Worm (Caenorhabditis elegans): ENCODE measurements around the gene fbxa-54.

fbxa-54 gene

DNA sequence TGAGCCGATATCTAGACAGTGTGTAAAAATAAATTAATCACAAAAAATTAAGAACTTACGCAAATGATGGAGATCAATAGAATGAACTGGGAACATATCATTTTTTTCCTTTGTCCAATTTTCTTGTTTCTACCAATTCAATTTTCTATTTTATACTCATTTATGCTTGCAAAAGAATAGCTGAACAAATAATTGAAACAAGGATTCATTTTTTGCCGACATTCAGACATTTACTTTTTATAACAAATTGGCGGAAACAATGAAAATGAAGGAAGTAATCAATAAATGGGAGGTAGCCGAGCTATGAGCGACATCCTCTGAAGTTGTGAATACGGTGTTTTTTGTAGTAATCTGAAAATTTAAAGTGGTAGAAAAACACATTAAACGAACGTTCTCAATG is 39.2 kb upstream of the fbxa-54 start, which contains the start of gene idpp-13:
TSS of gene idpp-13 (minus strand) at position 101 of the 400 bp plus-strand sequence.
- no peak for TF ChIP-seq nhr-237 (tag; optimal IDR thresholded peaks at IDR 0.05)
- no peak for TF ChIP-seq flh-1 (GFP tag; optimal IDR thresholded peaks at IDR 0.05)
- no peak for TF ChIP-seq cnd-1 (tag; optimal IDR thresholded peaks at IDR 0.05)
- no peak for TF ChIP-seq ceh-43 (GFP tag; optimal IDR thresholded peaks at IDR 0.05)
- no peak for TF ChIP-seq ztf-11 (tag; optimal IDR thresholded peaks at IDR 0.05)
- TF ChIP-seq M03D4.4 (tag; optimal IDR thresholded peaks at IDR 0.05) = no peak
- no peak for TF ChIP-seq blmp-1 (tag; optimal IDR thresholded peaks at IDR 0.05)
- no peak for TF ChIP-seq unc-39 (tag; optimal IDR thresholded peaks at IDR 0.05)
- no peak for TF ChIP-seq hlh-1 (tag; optimal IDR thresholded peaks at IDR 0.05)
- TF ChIP-seq elt-3 (tag; optimal IDR thresholded peaks at IDR 0.05) = no peak
- TF ChIP-seq mab-5 (tag; optimal IDR thresholded peaks at IDR 0.05) = no peak
- TF ChIP-seq mep-1 (tag; optimal IDR thresholded peaks at IDR 0.05) = no peak
- TF ChIP-seq ham-2 (GFP tag; optimal IDR thresholded peaks at IDR 0.05) = no peak
- no peak for TF ChIP-seq tbx-8 (GFP tag; optimal IDR thresholded peaks at IDR 0.05)
- TF ChIP-seq drap-1 (GFP tag; optimal IDR thresholded peaks at IDR 0.05) = no peak
- TF ChIP-seq zip-8 (tag; optimal IDR thresholded peaks at IDR 0.05) = no peak
- no peak for TF ChIP-seq nhr-76 (tag; optimal IDR thresholded peaks at IDR 0.05)
- no peak for TF ChIP-seq sem-2 (GFP tag; optimal IDR thresholded peaks at IDR 0.05)
- no peak for TF ChIP-seq lsy-2 (tag; optimal IDR thresholded peaks at IDR 0.05)
- no peak for TF ChIP-seq lin-13 (tag; optimal IDR thresholded peaks at IDR 0.05)

DNA sequence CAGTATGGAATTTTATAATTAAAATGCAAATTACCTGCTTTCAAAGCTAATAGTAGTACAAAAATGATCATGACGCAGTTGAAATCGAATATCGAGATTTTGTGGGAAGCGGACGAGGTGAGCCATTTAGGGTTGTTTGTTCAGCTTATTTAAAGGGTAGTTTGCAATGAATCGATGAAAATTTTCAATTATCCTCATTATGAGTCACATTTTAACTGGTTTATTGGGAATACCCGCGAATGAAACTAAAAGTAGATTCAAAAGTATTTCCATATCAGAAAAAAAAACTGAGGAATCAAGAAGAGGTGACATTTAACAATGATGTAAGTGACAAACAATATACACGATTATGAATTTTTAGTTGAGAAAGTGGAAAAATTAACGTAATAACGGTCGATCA is 36.8 kb upstream of the fbxa-54 start, which contains the start of gene F23H11.7:
TSS of gene F23H11.7 (minus strand) at position 101 of the 400 bp plus-strand sequence.
- TF ChIP-seq nhr-12 (tag; optimal IDR thresholded peaks at IDR 0.05) (no peak), nhr-28 (tag; optimal IDR thresholded peaks at IDR 0.05) (no peak), ham-2 (GFP tag; optimal IDR thresholded peaks at IDR 0.05) (no peak), nhr-2 (tag; optimal IDR thresholded peaks at IDR 0.05) (no peak), unc-39 (tag; optimal IDR thresholded peaks at IDR 0.05) (no peak), unc-120 (tag; optimal IDR thresholded peaks at IDR 0.05; ENCODE audit: poor library complexity, severe bottlenecking) (no peak), nhr-237 (tag; optimal IDR thresholded peaks at IDR 0.05) (no peak), nhr-76 (tag; optimal IDR thresholded peaks at IDR 0.05) (no peak), lin-13 (tag; optimal IDR thresholded peaks at IDR 0.05) (no peak), pha-4 (tag; optimal IDR thresholded peaks at IDR 0.05) (no peak), lin-32 (GFP tag; optimal IDR thresholded peaks at IDR 0.05) (no peak), mls-2 (tag; optimal IDR thresholded peaks at IDR 0.05) (no peak)

DNA sequence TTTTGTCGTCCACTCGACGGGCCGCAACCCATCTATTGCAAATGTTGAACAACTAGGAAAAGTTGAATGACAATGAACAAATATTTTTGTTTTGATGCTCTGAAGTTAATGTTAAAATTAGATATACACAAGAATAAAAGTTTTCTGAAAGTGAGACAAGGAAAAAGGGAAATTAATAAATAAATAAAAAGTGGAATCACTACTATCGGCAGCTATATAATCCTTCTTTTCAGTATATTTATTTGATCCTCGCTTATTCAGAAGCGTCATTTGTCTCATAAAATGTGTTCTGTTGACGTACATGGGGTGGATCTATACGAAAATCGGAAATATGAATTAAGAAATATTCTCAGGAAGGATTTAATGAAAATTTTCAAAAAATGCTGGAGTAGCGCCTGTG is 29.9 kb upstream of the fbxa-54 start, which contains the start of gene pef-1:
TSS of gene pef-1 (minus strand) at position 101 of the 400 bp plus-strand sequence.
- TF ChIP-seq M03D4.4 (tag; optimal IDR thresholded peaks at IDR 0.05) (no peak), mab-5 (tag; optimal IDR thresholded peaks at IDR 0.05) (no peak)

DNA sequence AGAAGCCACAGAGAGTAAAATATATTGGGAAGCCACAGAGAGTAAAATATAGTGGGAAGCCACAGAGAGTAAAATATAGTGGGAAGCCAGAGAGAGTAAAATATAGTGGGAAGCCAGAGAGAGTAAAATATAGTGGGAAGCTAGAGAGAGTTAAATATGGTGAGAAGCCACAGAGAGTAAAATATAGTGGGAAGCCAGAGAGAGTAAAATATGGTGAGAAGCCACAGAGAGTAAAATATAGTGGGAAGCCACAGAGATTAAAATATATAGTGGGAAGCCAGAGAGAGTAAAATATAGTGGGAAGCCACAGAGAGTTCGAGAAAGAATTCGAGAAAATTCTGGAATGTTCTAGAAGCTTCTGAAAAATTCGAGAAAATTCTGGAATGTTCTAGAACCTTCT is 24.7 kb upstream of the fbxa-54 start:
- peak; percentile 96 for TF ChIP-seq sptf-1 (tag; optimal IDR thresholded peaks at IDR 0.05)
- peak; percentile 49 for TF ChIP-seq cnd-1 (tag; optimal IDR thresholded peaks at IDR 0.05)
- peak; percentile 95 for TF ChIP-seq mls-2 (tag; optimal IDR thresholded peaks at IDR 0.05)
- TF ChIP-seq M03D4.4 (tag; optimal IDR thresholded peaks at IDR 0.05) = peak; percentile 91
- peak; percentile 85 for TF ChIP-seq lin-32 (GFP tag; optimal IDR thresholded peaks at IDR 0.05)
- TF ChIP-seq unc-120 (tag; optimal IDR thresholded peaks at IDR 0.05; ENCODE audit: poor library complexity, severe bottlenecking) = peak; percentile 49
- TF ChIP-seq ceh-83 (GFP tag; optimal IDR thresholded peaks at IDR 0.05) = peak; percentile 75
- peak; percentile 50 for TF ChIP-seq ceh-43 (GFP tag; optimal IDR thresholded peaks at IDR 0.05)
- peak; percentile 88 for TF ChIP-seq tbx-8 (GFP tag; optimal IDR thresholded peaks at IDR 0.05)
- TF ChIP-seq bed-3 (GFP tag; optimal IDR thresholded peaks at IDR 0.05) = peak; percentile 72
- TF ChIP-seq sem-2 (GFP tag; optimal IDR thresholded peaks at IDR 0.05) = peak; percentile 44

ce11 chrIII:936037-936507 is 20.1 kb upstream of the fbxa-54 start, which contains the start of gene fbxa-55:
Gene fbxa-55, minus strand, starts transcription at chrIII:936087.
- TF ChIP-seq sptf-1 (tag; optimal IDR thresholded peaks at IDR 0.05) (no peak), ztf-11 (tag; optimal IDR thresholded peaks at IDR 0.05) (no peak), nhr-28 (tag; optimal IDR thresholded peaks at IDR 0.05) (no peak), lin-32 (GFP tag; optimal IDR thresholded peaks at IDR 0.05) (no peak), drap-1 (GFP tag; optimal IDR thresholded peaks at IDR 0.05) (no peak), ceh-39 (tag; optimal IDR thresholded peaks at IDR 0.05) (no peak), cnd-1 (tag; optimal IDR thresholded peaks at IDR 0.05) (no peak), unc-120 (tag; optimal IDR thresholded peaks at IDR 0.05; ENCODE audit: poor library complexity, severe bottlenecking) (no peak), mls-2 (tag; optimal IDR thresholded peaks at IDR 0.05) (no peak), lsy-2 (tag; optimal IDR thresholded peaks at IDR 0.05) (no peak), elt-1 (tag; optimal IDR thresholded peaks at IDR 0.05; ENCODE audit: borderline replicate concordance, insufficient read depth) (no peak), M03D4.4 (tag; optimal IDR thresholded peaks at IDR 0.05) (no peak), hlh-1 (tag; optimal IDR thresholded peaks at IDR 0.05) (no peak), ham-2 (GFP tag; optimal IDR thresholded peaks at IDR 0.05) (no peak), ceh-83 (GFP tag; optimal IDR thresholded peaks at IDR 0.05) (no peak), nhr-237 (tag; optimal IDR thresholded peaks at IDR 0.05) (no peak), zip-8 (tag; optimal IDR thresholded peaks at IDR 0.05) (no peak), nhr-12 (tag; optimal IDR thresholded peaks at IDR 0.05) (no peak), lin-13 (tag; optimal IDR thresholded peaks at IDR 0.05) (no peak)

Measured in whole organism, mixed stage, embryonic.